Worm (Caenorhabditis elegans) whole organism, L4 larva: ENCODE measurements around the gene zmp-3.

Experiments
- F26F4.8 ChIP-seq: fragments of 200-800 bp; sonication (Bioruptor generic); conservative IDR thresholded peaks from 2 replicates; pipeline ENCODE4 v1.3.6; 2022; ENCODE audit warnings: missing genetic modification characterization, missing compliant biosample characterization
- F44E2.7 ChIP-seq: fragments of 200-800 bp; sonication (Bioruptor generic); IDR thresholded peaks from 2 replicates; pipeline ENCODE4 v2.1.2; 2022; ENCODE audit warnings: missing genetic modification characterization, missing compliant biosample characterization
- F49E8.2 ChIP-seq: sonication (generic microtip); optimal IDR thresholded peaks from 2 replicates; lab custom pipeline; 2016; ENCODE audit warnings: missing compliant biosample characterization, mild to moderate bottlenecking, missing genetic modification characterization, borderline replicate concordance
- T20F7.1 ChIP-seq: fragments of 200-800 bp; sonication (Bioruptor generic); optimal IDR thresholded peaks from 2 replicates; lab custom pipeline; 2018; ENCODE audit warnings: mild to moderate bottlenecking, missing genetic modification characterization, missing compliant biosample characterization
- aha-1 ChIP-seq: fragments of 150-350 bp; peaks from one replicate; lab custom pipeline; 2014; ENCODE audit warnings: missing biosample characterization, missing genetic modification characterization
- aly-2 ChIP-seq: sonication (generic microtip); optimal IDR thresholded peaks from 2 replicates; lab custom pipeline; 2018; ENCODE audit warnings: missing biosample characterization, missing genetic modification characterization
- attf-4 ChIP-seq: sonication (generic microtip); optimal IDR thresholded peaks from 3 replicates; lab custom pipeline; 2017; ENCODE audit warnings: missing biosample characterization, missing genetic modification characterization
- ceh-20 ChIP-seq: fragments of 200-800 bp; sonication (Bioruptor generic); IDR thresholded peaks from 2 replicates; pipeline ENCODE4 v1.3.6; 2022; ENCODE audit warnings: missing genetic modification reagents, missing genetic modification characterization, missing compliant biosample characterization
- ceh-28 ChIP-seq: fragments of 150-350 bp; optimal IDR thresholded peaks from 2 replicates; lab custom pipeline; 2014; ENCODE audit warnings: missing biosample characterization, missing genetic modification reagents, missing genetic modification characterization
- ceh-62 ChIP-seq: sonication (generic microtip); optimal IDR thresholded peaks from 2 replicates; lab custom pipeline; 2017; ENCODE audit warnings: missing biosample characterization, missing genetic modification characterization
- ceh-82 ChIP-seq: sonication (generic microtip); optimal IDR thresholded peaks from 2 replicates; lab custom pipeline; 2017; ENCODE audit warnings: missing biosample characterization, missing genetic modification characterization
- ces-1 ChIP-seq: fragments of 150-350 bp; sonication (generic microtip); optimal IDR thresholded peaks from 4 replicates; lab custom pipeline; 2014; ENCODE audit warnings: missing biosample characterization, missing genetic modification reagents, missing genetic modification characterization
- ctbp-1 ChIP-seq: fragments of 200-800 bp; sonication (Bioruptor generic); IDR thresholded peaks from 2 replicates; pipeline ENCODE4 v1.3.6; 2022; ENCODE audit warnings: missing genetic modification reagents, missing genetic modification characterization, missing compliant biosample characterization
- daf-16 ChIP-seq, 3 experiments: sonication (generic microtip); optimal IDR thresholded peaks; 2 replicates each; lab custom pipeline; 2016 to 2017; ENCODE audit warnings: missing genetic modification characterization in 3 of 3, missing genetic modification reagents in 3 of 3, mild to moderate bottlenecking in 2 of 3, missing compliant biosample characterization in 2 of 3, missing biosample characterization in 1 of 3, moderate library complexity in 1 of 3
- daf-19 ChIP-seq: fragments of 200-800 bp; sonication (Bioruptor generic); conservative IDR thresholded peaks from 2 replicates; pipeline ENCODE4 v1.3.6; 2022; ENCODE audit warnings: missing genetic modification characterization, missing compliant biosample characterization
- dpl-1 ChIP-seq: fragments of 150-350 bp; optimal IDR thresholded peaks from 2 replicates; lab custom pipeline; 2014; ENCODE audit warnings: missing biosample characterization, missing genetic modification reagents, missing genetic modification characterization
- egl-43 ChIP-seq: fragments of 200-800 bp; sonication (Bioruptor generic); IDR thresholded peaks from 2 replicates; pipeline ENCODE4 v1.3.6; 2022; ENCODE audit warnings: missing genetic modification reagents, missing genetic modification characterization, missing compliant biosample characterization
- gei-8 ChIP-seq: fragments of 200-800 bp; sonication (Bioruptor generic); optimal IDR thresholded peaks from 2 replicates; lab custom pipeline; 2018; ENCODE audit warnings: mild to moderate bottlenecking, missing genetic modification characterization, missing compliant biosample characterization
- hlh-30 ChIP-seq: sonication (generic microtip); optimal IDR thresholded peaks from 2 replicates; lab custom pipeline; 2017; ENCODE audit warnings: antibody characterized with exemption, mild to moderate bottlenecking, missing genetic modification characterization, missing compliant biosample characterization; ENCODE audit not compliant: insufficient read depth
- lim-7 ChIP-seq: fragments of 200-800 bp; sonication (Bioruptor generic); IDR thresholded peaks from 2 replicates; pipeline ENCODE4 v1.3.6; 2022; ENCODE audit warnings: missing genetic modification characterization, missing compliant biosample characterization
- lin-1 ChIP-seq: fragments of 200-800 bp; sonication (Bioruptor generic); IDR thresholded peaks from 2 replicates; pipeline ENCODE4 v1.3.6; 2022; ENCODE audit warnings: missing genetic modification reagents, missing genetic modification characterization, missing compliant biosample characterization
- lin-13 ChIP-seq: fragments of 150-350 bp; optimal IDR thresholded peaks from 2 replicates; lab custom pipeline; 2014; ENCODE audit warnings: missing biosample characterization, missing genetic modification reagents, missing genetic modification characterization
- lin-15B ChIP-seq: fragments of 150-350 bp; sonication (generic microtip); optimal IDR thresholded peaks from 3 replicates; lab custom pipeline; 2014; ENCODE audit warnings: missing biosample characterization, missing genetic modification characterization
- lin-29 ChIP-seq: fragments of 200-800 bp; sonication (Bioruptor generic); IDR thresholded peaks from 2 replicates; pipeline ENCODE4 v1.3.6; 2022; ENCODE audit warnings: missing genetic modification reagents, missing genetic modification characterization, missing compliant biosample characterization
- lsy-2 ChIP-seq, 2 experiments: fragments of 150-350 bp in 1 of 2; sonication (generic microtip) in 1 of 2; optimal IDR thresholded peaks; 2 replicates each; lab custom pipeline; 2014 to 2017; ENCODE audit warnings: missing biosample characterization in 2 of 2, missing genetic modification characterization in 2 of 2
- madf-5 ChIP-seq, 2 experiments: fragments of 200-800 bp; sonication (Bioruptor generic); IDR thresholded peaks; 2 replicates each; pipeline ENCODE4 v1.3.6; 2022; ENCODE audit warnings: missing compliant biosample characterization in 2 of 2, missing genetic modification characterization in 2 of 2
- mes-2 ChIP-seq: sonication (generic microtip); optimal IDR thresholded peaks from 2 replicates; lab custom pipeline; 2016; ENCODE audit warnings: missing genotype, mild to moderate bottlenecking, missing genetic modification characterization, missing compliant biosample characterization; ENCODE audit not compliant: poor library complexity, severe bottlenecking
- mxl-2 ChIP-seq: fragments of 200-800 bp; sonication (Bioruptor generic); conservative IDR thresholded peaks from 2 replicates; pipeline ENCODE4 v1.3.6; 2022; ENCODE audit warnings: missing genetic modification reagents, missing genetic modification characterization, missing compliant biosample characterization
- mxl-3 ChIP-seq: fragments of 200-800 bp; sonication (Bioruptor generic); optimal IDR thresholded peaks from 2 replicates; lab custom pipeline; 2018; ENCODE audit warnings: mild to moderate bottlenecking, missing genetic modification characterization, missing compliant biosample characterization
- nhr-102 ChIP-seq: sonication (generic microtip); optimal IDR thresholded peaks from 2 replicates; lab custom pipeline; 2016; ENCODE audit warnings: mild to moderate bottlenecking, missing genetic modification characterization, moderate library complexity, missing compliant biosample characterization
- nhr-237 ChIP-seq: sonication (generic microtip); optimal IDR thresholded peaks from 2 replicates; lab custom pipeline; 2017; ENCODE audit warnings: missing biosample characterization, missing genetic modification characterization
- nhr-28 ChIP-seq: fragments of 150-350 bp; optimal IDR thresholded peaks from 2 replicates; lab custom pipeline; 2014; ENCODE audit warnings: missing biosample characterization, missing genetic modification characterization
- nhr-41 ChIP-seq: fragments of 200-800 bp; sonication (Bioruptor generic); IDR thresholded peaks from 2 replicates; pipeline ENCODE4 v1.3.6; 2022; ENCODE audit warnings: missing genetic modification reagents, missing genetic modification characterization, missing compliant biosample characterization
- nhr-6 ChIP-seq: fragments of 150-350 bp; optimal IDR thresholded peaks from 2 replicates; lab custom pipeline; 2014; ENCODE audit warnings: missing biosample characterization, missing genetic modification characterization
- nhr-76 ChIP-seq: fragments of 150-350 bp; optimal IDR thresholded peaks from 2 replicates; lab custom pipeline; 2014; ENCODE audit warnings: missing biosample characterization, missing genetic modification characterization
- saeg-2 ChIP-seq: fragments of 200-800 bp; sonication (Bioruptor generic); IDR thresholded peaks from 2 replicates; pipeline ENCODE4 v1.3.6; 2022; ENCODE audit warnings: missing genetic modification reagents, missing genetic modification characterization, missing compliant biosample characterization
- skn-1 ChIP-seq: fragments of 150-350 bp; optimal IDR thresholded peaks from 2 replicates; lab custom pipeline; 2014; ENCODE audit warnings: missing biosample characterization, missing genetic modification characterization
- tag-97 ChIP-seq: fragments of 200-800 bp; sonication (Bioruptor generic); IDR thresholded peaks from 2 replicates; pipeline ENCODE4 v1.3.6; 2022; ENCODE audit warnings: missing genetic modification characterization, missing compliant biosample characterization
- zfp-2 ChIP-seq: sonication (generic microtip); optimal IDR thresholded peaks from 2 replicates; lab custom pipeline; 2016; ENCODE audit warnings: mild to moderate bottlenecking, missing genetic modification characterization, missing compliant biosample characterization
- zip-11 ChIP-seq: fragments of 200-800 bp; sonication (Bioruptor generic); IDR thresholded peaks from 2 replicates; pipeline ENCODE4 v1.3.6; 2022; ENCODE audit warnings: missing genetic modification characterization, missing compliant biosample characterization
- ztf-7 ChIP-seq: fragments of 150-350 bp; optimal IDR thresholded peaks from 2 replicates; lab custom pipeline; 2014; ENCODE audit warnings: missing biosample characterization, missing genetic modification characterization

Gene zmp-3

DNA sequence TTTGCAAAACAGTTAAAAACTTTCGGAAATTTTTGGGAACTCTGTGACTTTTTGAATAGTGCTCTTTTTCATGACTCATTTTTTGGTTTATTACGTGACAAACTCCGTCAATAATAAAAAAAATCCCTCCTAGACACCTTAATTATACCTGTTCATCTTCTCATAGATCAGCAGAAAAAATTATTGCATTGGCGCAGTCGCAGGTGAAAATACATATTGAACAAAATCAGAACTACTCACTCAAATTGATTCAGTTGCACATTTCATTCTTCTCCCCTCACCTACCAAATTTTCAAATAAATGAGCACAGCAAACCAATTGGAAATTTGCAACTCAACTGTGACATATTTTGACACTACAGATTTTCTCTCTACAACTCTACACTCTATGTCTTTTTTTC, 16.4 kb downstream of the zmp-3 start, which contains the start of gene srh-127:
Gene srh-127 (plus strand): TSS at position 301 of the 400 bp plus-strand sequence.
- no peak for TF ChIP-seq nhr-41
- TF ChIP-seq madf-5 (GFP tag; IDR thresholded peaks at IDR 0.05; lab: Robert Waterston, UW): no peak
- TF ChIP-seq lim-7 (GFP tag; lab: Robert Waterston, UW): no peak
- TF ChIP-seq nhr-76 (tag; lab: Kevin White, UChicago): no peak
- TF ChIP-seq saeg-2 (GFP tag; lab: Robert Waterston, UW): no peak
- TF ChIP-seq gei-8 (GFP tag; lab: Kevin White, UChicago): no peak
- TF ChIP-seq ceh-82: no peak
- no peak for TF ChIP-seq ces-1 (GFP tag; lab: Kevin White, UChicago)
- TF ChIP-seq aly-2 (tag; lab: Kevin White, UChicago): no peak
- TF ChIP-seq egl-43 (GFP tag; lab: Robert Waterston, UW): no peak

DNA sequence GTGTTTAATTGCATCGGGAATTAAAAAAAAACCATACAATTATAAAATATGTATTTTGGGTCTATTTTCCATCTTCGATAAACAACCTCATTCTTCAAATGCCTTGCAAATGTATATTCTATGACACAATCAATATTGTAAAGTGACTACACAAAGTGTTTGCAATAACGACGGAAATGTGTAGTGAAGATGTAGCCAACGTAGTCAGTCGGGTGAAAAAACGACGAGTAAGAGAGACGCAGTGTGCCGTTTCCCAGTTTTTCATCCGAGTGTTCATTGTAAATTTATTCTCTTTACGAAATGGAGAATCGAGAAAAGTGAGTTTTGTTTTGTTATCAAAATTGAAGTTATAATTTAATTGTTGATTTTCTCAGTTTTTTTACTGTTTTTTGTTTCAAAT, 17.5 kb downstream of the zmp-3 start, which contains the start of gene F37B4.15:
Gene F37B4.15 (plus strand): TSS at position 301 of the 400 bp plus-strand sequence.
- TF ChIP-seq T20F7.1 (GFP tag; lab: Kevin White, UChicago) (no peak), aha-1 (no peak), F44E2.7 (no peak), lin-15B (tag; lab: Kevin White, UChicago) (no peak), F26F4.8 (no peak), F49E8.2 (tag; lab: Kevin White, UChicago) (no peak), nhr-28 (tag; lab: Kevin White, UChicago) (peak; percentile 23), lin-1 (GFP tag; lab: Robert Waterston, UW) (no peak)
- TF ChIP-seq, all 104 proteins: peak for 1

DNA sequence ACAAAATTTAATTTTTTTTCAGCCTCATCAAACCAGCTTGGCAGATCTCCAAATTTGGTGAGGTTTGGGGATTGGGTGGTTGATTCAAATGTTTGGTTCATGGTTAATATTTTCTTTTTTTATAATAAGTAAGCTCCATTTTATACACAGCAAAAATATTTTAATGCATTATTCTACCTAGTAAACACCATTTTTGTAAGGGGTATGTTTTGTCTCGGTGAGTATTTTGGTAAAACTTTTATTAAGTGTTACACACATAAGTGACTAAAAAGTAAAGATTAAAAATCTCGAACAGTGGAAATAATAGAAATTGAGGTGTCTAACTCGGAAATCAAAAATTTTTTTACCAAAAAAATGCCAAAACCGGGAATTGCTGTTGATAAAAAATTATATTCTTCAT, 20.7 kb downstream of the zmp-3 start, which contains the start of gene srw-4:
Gene srw-4 (minus strand): TSS at position 101 of the 400 bp plus-strand sequence.
- TF ChIP-seq nhr-237 (tag; lab: Kevin White, UChicago): no peak
- no peak for TF ChIP-seq ceh-28 (tag; lab: Kevin White, UChicago)
- no peak for TF ChIP-seq skn-1 (tag; lab: Kevin White, UChicago)
- no peak for TF ChIP-seq mxl-2 (GFP tag; lab: Robert Waterston, UW)
- no peak for TF ChIP-seq dpl-1 (GFP tag; lab: Kevin White, UChicago)
- no peak for TF ChIP-seq lsy-2 (tag; optimal IDR thresholded peaks at IDR 0.05; lab: Kevin White, UChicago)
- no peak for TF ChIP-seq lin-13 (GFP tag; lab: Kevin White, UChicago)
- TF ChIP-seq mxl-3 (GFP tag; lab: Kevin White, UChicago): no peak
- TF ChIP-seq ctbp-1 (GFP tag; lab: Robert Waterston, UW): no peak
- TF ChIP-seq gei-8 (GFP tag; lab: Kevin White, UChicago): no peak
- TF ChIP-seq zfp-2 (tag; lab: Kevin White, UChicago): no peak
- no peak for TF ChIP-seq ces-1 (GFP tag; lab: Kevin White, UChicago)
- TF ChIP-seq ztf-7: no peak
- no peak for TF ChIP-seq ceh-62
- TF ChIP-seq nhr-102 (tag; lab: Kevin White, UChicago): no peak
- TF ChIP-seq lin-29 (GFP tag; lab: Robert Waterston, UW): no peak

DNA sequence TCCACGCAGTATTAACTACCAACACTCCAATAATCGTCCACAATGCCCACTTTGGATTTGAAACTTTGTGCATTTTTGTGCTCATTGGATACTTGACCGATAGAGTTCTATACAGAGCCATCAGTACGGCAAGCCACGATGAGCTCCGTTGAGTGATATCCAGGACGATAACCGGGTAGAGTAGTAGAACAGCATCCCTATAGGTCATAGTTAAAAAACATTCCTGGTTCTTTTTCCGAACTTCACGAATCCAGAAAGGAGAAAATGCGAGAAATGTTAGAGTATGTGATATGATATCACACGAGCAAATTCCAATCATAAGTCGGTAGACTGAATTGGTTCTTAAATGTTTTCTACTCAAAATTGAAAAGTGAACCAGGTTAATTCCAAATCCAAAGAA, 21.2 kb downstream of the zmp-3 start:
- TF ChIP-seq aha-1: peak; percentile 93
- no peak for TF ChIP-seq daf-19 (GFP tag; lab: Robert Waterston, UW)

DNA sequence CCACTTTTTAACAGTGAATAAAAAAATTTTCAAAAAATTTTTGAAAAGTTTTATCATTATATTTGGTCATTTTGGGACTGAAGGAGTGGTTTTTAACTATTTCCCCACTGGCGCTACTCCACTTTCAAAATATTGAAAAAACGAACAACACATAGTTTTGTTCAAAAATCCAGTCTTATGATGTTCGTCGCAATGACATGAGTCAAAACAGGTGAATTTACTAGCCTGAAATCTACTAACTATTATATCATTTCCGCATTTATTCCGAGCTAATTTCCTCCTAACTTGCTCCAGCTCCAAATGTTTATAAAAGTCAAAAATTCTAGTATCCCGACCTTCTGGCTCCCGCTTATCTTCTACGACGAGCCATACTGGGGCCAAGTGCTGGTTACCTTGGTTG, 25.0 kb downstream of the zmp-3 start, which contains the start of gene sre-24:
Gene sre-24 (plus strand): TSS at position 301 of the 400 bp plus-strand sequence.
- TF ChIP-seq ceh-20 (GFP tag; lab: Robert Waterston, UW): no peak
- TF ChIP-seq nhr-41: no peak
- TF ChIP-seq egl-43 (GFP tag; lab: Robert Waterston, UW): no peak
- TF ChIP-seq ces-1 (GFP tag; lab: Kevin White, UChicago): no peak
- no peak for TF ChIP-seq daf-19 (GFP tag; lab: Robert Waterston, UW)
- no peak for TF ChIP-seq mes-2 (tag; lab: Kevin White, UChicago)
- TF ChIP-seq nhr-237 (tag; lab: Kevin White, UChicago): no peak
- TF ChIP-seq tag-97 (GFP tag; lab: Robert Waterston, UW): no peak
- TF ChIP-seq zip-11: no peak
- TF ChIP-seq hlh-30 (tag; lab: Kevin White, UChicago): no peak
- TF ChIP-seq attf-4 (tag; lab: Kevin White, UChicago): no peak
- TF ChIP-seq nhr-6 (tag; lab: Kevin White, UChicago): no peak
- TF ChIP-seq daf-16 (GFP tag; optimal IDR thresholded peaks at IDR 0.05; lab: Kevin White, UChicago): no peak
- TF ChIP-seq daf-16 (tag; optimal IDR thresholded peaks at IDR 0.05; lab: Kevin White, UChicago): no peak
